Worm (Caenorhabditis elegans) whole organism, early embryonic: ENCODE measurements around the gene mob-2.

Experiments
- B0310.2 ChIP-seq: sonication (generic microtip); optimal IDR thresholded peaks from 2 replicates; lab custom pipeline; 2016; ENCODE audit warnings: mild to moderate bottlenecking, missing genetic modification characterization, missing compliant biosample characterization
- aly-1 ChIP-seq: sonication (generic microtip); optimal IDR thresholded peaks from 2 replicates; lab custom pipeline; 2016; ENCODE audit warnings: missing genetic modification characterization, missing compliant biosample characterization
- ama-1 ChIP-seq: fragments of 150-350 bp; optimal IDR thresholded peaks from 2 replicates; lab custom pipeline; 2014
- ceh-13 ChIP-seq: fragments of 200-800 bp; sonication (Bioruptor generic); optimal IDR thresholded peaks from 2 replicates; lab custom pipeline; 2018; ENCODE audit warnings: mild to moderate bottlenecking, missing genetic modification characterization, missing compliant biosample characterization
- ceh-36 ChIP-seq: sonication (generic microtip); optimal IDR thresholded peaks from 2 replicates; lab custom pipeline; 2016; ENCODE audit warnings: missing genetic modification characterization, inconsistent platforms, missing compliant biosample characterization
- ets-7 ChIP-seq: sonication (generic microtip); optimal IDR thresholded peaks from 2 replicates; lab custom pipeline; 2016; ENCODE audit warnings: missing genotype, missing genetic modification characterization, missing compliant biosample characterization
- flt-1 ChIP-seq: fragments of 200-800 bp; sonication (Bioruptor generic); IDR thresholded peaks from 2 replicates; pipeline ENCODE4 v1.3.6; 2022; ENCODE audit warnings: missing genetic modification characterization, missing compliant biosample characterization
- hnd-1 ChIP-seq: sonication (generic microtip); optimal IDR thresholded peaks from 2 replicates; lab custom pipeline; 2016; ENCODE audit warnings: missing genetic modification characterization, missing compliant biosample characterization
- pes-1 ChIP-seq: fragments of 200-800 bp; sonication (Bioruptor generic); IDR thresholded peaks from 2 replicates; pipeline ENCODE4 v1.3.6; 2022; ENCODE audit warnings: missing genetic modification reagents, missing genetic modification characterization, missing compliant biosample characterization
- sea-1 ChIP-seq: fragments of 200-800 bp; sonication (Bioruptor generic); conservative IDR thresholded peaks from 2 replicates; pipeline ENCODE4 v1.3.6; 2022; ENCODE audit warnings: missing genetic modification characterization, missing compliant biosample characterization
- tbx-37 ChIP-seq: fragments of 200-800 bp; sonication (Bioruptor generic); conservative IDR thresholded peaks from 2 replicates; pipeline ENCODE4 v1.3.6; 2022; ENCODE audit warnings: missing genetic modification reagents, missing genetic modification characterization, missing compliant biosample characterization

DNA sequence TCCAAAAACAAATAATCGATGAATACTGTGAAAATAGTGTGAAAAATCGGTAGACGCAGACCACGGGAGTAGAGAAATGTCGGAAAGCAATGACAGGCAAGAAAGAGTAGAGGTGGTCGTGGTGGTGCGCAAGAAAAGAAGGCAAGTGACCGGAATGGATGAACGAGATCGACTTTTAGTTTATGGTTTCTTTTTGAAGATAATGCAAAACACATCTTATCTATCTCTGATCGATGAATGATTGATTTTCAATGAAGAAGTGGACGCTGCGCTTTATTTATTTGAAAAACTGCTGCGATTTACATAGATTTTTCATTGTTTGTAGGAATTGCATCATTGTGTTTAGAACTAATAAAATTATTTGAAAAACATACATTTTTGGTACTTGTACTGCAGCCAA, 50.0 kb downstream of the mob-2 start:
- TF ChIP-seq ama-1 (lab: Kevin White, UChicago) = no peak
- no peak for TF ChIP-seq ceh-13 (GFP tag; lab: Kevin White, UChicago)
- no peak for TF ChIP-seq tbx-37
- no peak for TF ChIP-seq aly-1
- TF ChIP-seq hnd-1 (tag; lab: Kevin White, UChicago) = no peak
- TF ChIP-seq flt-1 (GFP tag; lab: Robert Waterston, UW) = no peak
- no peak for TF ChIP-seq ceh-36 (tag; lab: Kevin White, UChicago)
- no peak for TF ChIP-seq ets-7 (tag; lab: Kevin White, UChicago)
- no peak for TF ChIP-seq B0310.2
- no peak for TF ChIP-seq sea-1 (GFP tag; lab: Robert Waterston, UW)
- no peak for TF ChIP-seq pes-1
